Worm (Caenorhabditis elegans): Measurements from ENCODE around the gene C08F11.7.

DNA sequence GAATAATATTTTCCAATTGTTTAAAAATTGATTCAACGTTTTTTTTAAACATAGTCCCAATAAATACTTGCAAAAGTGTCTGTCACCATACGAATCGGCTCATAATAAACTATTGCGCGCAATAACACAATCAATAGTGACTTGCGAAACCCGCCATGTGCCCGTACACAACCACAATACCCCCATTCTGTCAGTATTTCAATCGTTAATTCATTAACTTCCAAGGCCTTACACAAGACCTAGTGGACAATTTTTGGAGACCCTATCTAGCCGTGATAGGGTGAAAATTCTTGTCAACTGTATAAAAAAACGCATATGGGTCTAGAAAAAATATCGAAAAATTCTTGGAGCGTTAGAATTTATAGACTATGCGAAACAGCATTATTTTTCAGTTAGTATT is 36.4 kb upstream of the C08F11.7 start:
- TF ChIP-seq unc-62 (GFP tag; optimal IDR thresholded peaks at IDR 0.05) (no peak), gei-17 (GFP tag; optimal IDR thresholded peaks at IDR 0.05) (no peak), hlh-26 (GFP tag; conservative IDR thresholded peaks at IDR 0.05) (no peak), repo-1 (tag; optimal IDR thresholded peaks at IDR 0.05) (no peak), mel-28 (tag; optimal IDR thresholded peaks at IDR 0.05; ENCODE audit: borderline replicate concordance) (no peak), ets-4 (GFP tag; optimal IDR thresholded peaks at IDR 0.05) (no peak), snpc-4 (GFP tag; optimal IDR thresholded peaks at IDR 0.05) (peak; percentile 94), snpc-4 (tag; optimal IDR thresholded peaks at IDR 0.05) (peak; percentile 95 to 98 (median 96)), attf-3 (GFP tag; conservative IDR thresholded peaks at IDR 0.05) (no peak), madf-3 (GFP tag; IDR thresholded peaks at IDR 0.05) (no peak), nhr-27 (tag; optimal IDR thresholded peaks at IDR 0.05) (no peak), F52B5.7 (tag; optimal IDR thresholded peaks at IDR 0.05) (no peak), aptf-2 (GFP tag; conservative IDR thresholded peaks at IDR 0.05) (no peak)

All from whole organism, young adult.